Fruit fly (Drosophila melanogaster): ENCODE measurements around the gene p53.

DNA sequence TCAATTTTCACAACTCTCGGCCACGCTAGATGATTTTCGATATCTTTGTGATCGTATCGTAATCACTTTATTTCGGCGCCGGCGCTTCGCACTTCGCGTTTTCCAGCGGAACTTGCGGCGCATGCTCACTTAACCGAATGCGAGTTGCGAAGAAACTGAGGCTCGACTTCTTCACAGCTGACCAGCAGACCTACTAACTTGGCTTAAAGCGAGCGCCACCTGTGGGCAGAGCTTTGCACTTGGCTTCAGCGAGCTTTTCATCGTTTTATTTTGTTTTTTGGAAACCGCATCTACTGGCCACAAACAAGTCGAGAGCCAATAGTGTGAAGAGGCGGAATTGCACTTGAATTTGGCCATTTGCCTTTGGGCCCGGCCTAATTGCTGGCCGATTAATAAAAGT lies 43.5 kb downstream of the p53 start, which contains the start of gene CG34375:
- no peak for TF ChIP-seq bab1 (GFP tag; optimal IDR thresholded peaks at IDR 0.05)
- no peak for TF ChIP-seq CG7101 (tag; optimal IDR thresholded peaks at IDR 0.05)
- no peak for TF ChIP-seq ovo (GFP tag; optimal IDR thresholded peaks at IDR 0.05)
- no peak for TF ChIP-seq CG12768 (GFP tag; optimal IDR thresholded peaks at IDR 0.05)
- TF ChIP-seq Clk (GFP tag; optimal IDR thresholded peaks at IDR 0.05), result no peak
- TF ChIP-seq Mnt (GFP tag; optimal IDR thresholded peaks at IDR 0.05), result no peak

Data from whole organism, adult.